Worm (Caenorhabditis elegans) whole organism, late embryonic: ENCODE results near the gene lpr-4.

Experiments
- F13H6.1 ChIP-seq: sonication (generic microtip); optimal IDR thresholded peaks from 2 replicates; lab custom pipeline; 2016; ENCODE audit warnings: missing genetic modification characterization, missing compliant biosample characterization
- T23F11.4 ChIP-seq: fragments of 200-800 bp; sonication (Bioruptor generic); optimal IDR thresholded peaks from 2 replicates; lab custom pipeline; 2018; ENCODE audit warnings: mild to moderate bottlenecking, missing genetic modification characterization, missing compliant biosample characterization
- ahr-1 ChIP-seq: sonication (generic microtip); optimal IDR thresholded peaks from 2 replicates; lab custom pipeline; 2016; ENCODE audit warnings: missing genetic modification characterization, missing compliant biosample characterization
- ama-1 ChIP-seq: fragments of 150-350 bp; optimal IDR thresholded peaks from 2 replicates; lab custom pipeline; 2014
- ceh-14 ChIP-seq: sonication (generic microtip); optimal IDR thresholded peaks from 2 replicates; lab custom pipeline; 2016; ENCODE audit warnings: missing genotype, missing genetic modification characterization, missing compliant biosample characterization
- ceh-18 ChIP-seq: sonication (generic microtip); optimal IDR thresholded peaks from 2 replicates; lab custom pipeline; 2016; ENCODE audit warnings: missing genetic modification characterization, missing compliant biosample characterization
- ceh-30 ChIP-seq: fragments of 150-350 bp; optimal IDR thresholded peaks from 2 replicates; lab custom pipeline; 2014; ENCODE audit warnings: missing biosample characterization, missing genetic modification characterization
- ceh-34 ChIP-seq: sonication (generic microtip); optimal IDR thresholded peaks from 2 replicates; lab custom pipeline; 2016; ENCODE audit warnings: mild to moderate bottlenecking, missing genetic modification characterization, missing compliant biosample characterization
- ceh-6 ChIP-seq: fragments of 200-800 bp; sonication (Bioruptor generic); optimal IDR thresholded peaks from 2 replicates; lab custom pipeline; 2018; ENCODE audit warnings: mild to moderate bottlenecking, missing genetic modification characterization, missing compliant biosample characterization
- che-1 ChIP-seq: sonication (generic microtip); optimal IDR thresholded peaks from 2 replicates; lab custom pipeline; 2016; ENCODE audit warnings: mild to moderate bottlenecking, missing genetic modification characterization, missing compliant biosample characterization
- dve-1 ChIP-seq: sonication (generic microtip); optimal IDR thresholded peaks from 2 replicates; lab custom pipeline; 2017; ENCODE audit warnings: antibody characterized with exemption, mild to moderate bottlenecking, missing genetic modification characterization, missing compliant biosample characterization
- elt-2 ChIP-seq: sonication (generic microtip); optimal IDR thresholded peaks from 2 replicates; lab custom pipeline; 2016; ENCODE audit warnings: missing genetic modification reagents, missing genetic modification characterization, missing compliant biosample characterization
- fkh-10 ChIP-seq: fragments of 150-350 bp; optimal IDR thresholded peaks from 2 replicates; lab custom pipeline; 2014; ENCODE audit warnings: missing biosample characterization, missing genetic modification reagents, missing genetic modification characterization
- fkh-6 ChIP-seq: sonication (generic microtip); optimal IDR thresholded peaks from 2 replicates; lab custom pipeline; 2016; ENCODE audit warnings: missing genetic modification characterization, missing compliant biosample characterization
- hlh-15 ChIP-seq: sonication (generic microtip); optimal IDR thresholded peaks from 2 replicates; lab custom pipeline; 2016; ENCODE audit warnings: missing genetic modification characterization, missing compliant biosample characterization
- hlh-6 ChIP-seq: sonication (generic microtip); optimal IDR thresholded peaks from 2 replicates; lab custom pipeline; 2016; ENCODE audit warnings: missing genotype, missing genetic modification characterization, missing compliant biosample characterization
- hlh-8 ChIP-seq: sonication (generic microtip); optimal IDR thresholded peaks from 2 replicates; lab custom pipeline; 2016; ENCODE audit warnings: missing genotype, missing genetic modification characterization, missing compliant biosample characterization
- madf-2 ChIP-seq: sonication (generic microtip); optimal IDR thresholded peaks from 2 replicates; lab custom pipeline; 2017; ENCODE audit warnings: missing genetic modification characterization, missing compliant biosample characterization
- mec-3 ChIP-seq: sonication (generic microtip); optimal IDR thresholded peaks from 2 replicates; lab custom pipeline; 2016; ENCODE audit warnings: borderline replicate concordance, missing genetic modification characterization, missing compliant biosample characterization
- nfya-1 ChIP-seq: sonication (generic microtip); optimal IDR thresholded peaks from 2 replicates; lab custom pipeline; 2017; ENCODE audit warnings: missing genetic modification characterization, mild to moderate bottlenecking, missing compliant biosample characterization, antibody characterized with exemption, moderate library complexity
- nhr-11 ChIP-seq: fragments of 150-350 bp; optimal IDR thresholded peaks from 2 replicates; lab custom pipeline; 2014; ENCODE audit warnings: missing biosample characterization, missing genetic modification characterization
- nhr-232 ChIP-seq: sonication (generic microtip); optimal IDR thresholded peaks from 2 replicates; lab custom pipeline; 2016; ENCODE audit warnings: missing genetic modification characterization, missing compliant biosample characterization
- odd-2 ChIP-seq: sonication (generic microtip); optimal IDR thresholded peaks from 2 replicates; lab custom pipeline; 2017; ENCODE audit warnings: antibody characterized with exemption, mild to moderate bottlenecking, missing genetic modification characterization, missing compliant biosample characterization
- pax-1 ChIP-seq: fragments of 150-350 bp; optimal IDR thresholded peaks from 2 replicates; lab custom pipeline; 2014; ENCODE audit warnings: missing biosample characterization, missing genetic modification characterization
- pha-2 ChIP-seq: sonication (generic microtip); optimal IDR thresholded peaks from 2 replicates; lab custom pipeline; 2017; ENCODE audit warnings: mild to moderate bottlenecking, missing genetic modification characterization, missing compliant biosample characterization
- pros-1 ChIP-seq: fragments of 150-350 bp; optimal IDR thresholded peaks from 2 replicates; lab custom pipeline; 2014; ENCODE audit warnings: missing biosample characterization, missing genetic modification reagents, missing genetic modification characterization
- ref-2 ChIP-seq: sonication (generic microtip); optimal IDR thresholded peaks from 2 replicates; lab custom pipeline; 2016; ENCODE audit warnings: missing genetic modification characterization, missing compliant biosample characterization
- rnt-1 ChIP-seq: sonication (generic microtip); optimal IDR thresholded peaks from 2 replicates; lab custom pipeline; 2016; ENCODE audit warnings: missing genetic modification characterization, missing compliant biosample characterization
- sdc-2 ChIP-seq: sonication (generic microtip); optimal IDR thresholded peaks from 2 replicates; lab custom pipeline; 2016; ENCODE audit warnings: missing genotype, missing genetic modification characterization, missing compliant biosample characterization
- sox-4 ChIP-seq: sonication (generic microtip); optimal IDR thresholded peaks from 2 replicates; lab custom pipeline; 2017; ENCODE audit warnings: mild to moderate bottlenecking, missing genetic modification characterization, inconsistent platforms, missing compliant biosample characterization
- syd-9 ChIP-seq: sonication (generic microtip); optimal IDR thresholded peaks from 2 replicates; lab custom pipeline; 2016; ENCODE audit warnings: mild to moderate bottlenecking, missing genetic modification characterization, moderate library complexity, missing compliant biosample characterization
- unc-3 ChIP-seq, 2 experiments: fragments of 200-800 bp in 1 of 2; sonication (Bioruptor generic) in 1 of 2; sonication (generic microtip) in 1 of 2; conservative IDR thresholded peaks in 1 of 2; optimal IDR thresholded peaks in 1 of 2; 2 replicates each; pipeline versions ENCODE4 v1.3.6 to Lab custom; 2016 to 2022; ENCODE audit warnings: missing compliant biosample characterization in 2 of 2, missing genetic modification characterization in 2 of 2, missing genetic modification reagents in 1 of 2
- unc-42 ChIP-seq: sonication (generic microtip); optimal IDR thresholded peaks from 2 replicates; lab custom pipeline; 2016; ENCODE audit warnings: missing genotype, missing genetic modification characterization, missing compliant biosample characterization

The lpr-4 gene

ce11 chrX:11036114-11037087 is 28.5 kb upstream of the lpr-4 start:
- TF ChIP-seq odd-2 (no peak), ama-1 (lab: Kevin White, UChicago) (no peak), elt-2 (tag; lab: Kevin White, UChicago) (peak; percentile 78), ref-2 (tag; lab: Kevin White, UChicago) (peak; percentile 50), ceh-6 (GFP tag; lab: Kevin White, UChicago) (no peak), pax-1 (tag; lab: Kevin White, UChicago) (no peak), hlh-15 (tag; lab: Kevin White, UChicago) (no peak), ceh-30 (tag; lab: Kevin White, UChicago) (no peak), ceh-14 (tag; lab: Kevin White, UChicago) (no peak), nfya-1 (tag; lab: Kevin White, UChicago) (peak; percentile 10)

- TF ChIP-seq pros-1 (tag; lab: Kevin White, UChicago) (no peak), ceh-14 (tag; lab: Kevin White, UChicago) (no peak), rnt-1 (tag; lab: Kevin White, UChicago) (no peak), ceh-18 (tag; lab: Kevin White, UChicago) (no peak), F13H6.1 (no peak), sdc-2 (tag; lab: Kevin White, UChicago) (no peak), odd-2 (no peak), nhr-11 (tag; lab: Kevin White, UChicago) (no peak), fkh-10 (GFP tag; lab: Kevin White, UChicago) (no peak), ceh-34 (no peak), fkh-6 (tag; lab: Kevin White, UChicago) (no peak), unc-42 (tag; lab: Kevin White, UChicago) (no peak), dve-1 (tag; lab: Kevin White, UChicago) (no peak), madf-2 (no peak), sox-4 (no peak), che-1 (tag; lab: Kevin White, UChicago) (no peak), nhr-232 (tag; lab: Kevin White, UChicago) (no peak)
- TF ChIP-seq, all 69 proteins: peak for 0
These were observed 26.7 kb upstream of the lpr-4 start for ce11 chrX:11038221-11038620.

- TF ChIP-seq hlh-6 (tag; lab: Kevin White, UChicago) (no peak), ahr-1 (tag; lab: Kevin White, UChicago) (no peak), pha-2 (tag; lab: Kevin White, UChicago) (no peak), unc-3 (GFP tag; conservative IDR thresholded peaks at IDR 0.05; lab: Robert Waterston, UW) (no peak), unc-3 (tag; optimal IDR thresholded peaks at IDR 0.05; lab: Kevin White, UChicago) (no peak), syd-9 (no peak), hlh-8 (tag; lab: Kevin White, UChicago) (no peak), T23F11.4 (no peak), mec-3 (tag; lab: Kevin White, UChicago) (no peak), ceh-14 (tag; lab: Kevin White, UChicago) (no peak)
These were observed 22.1 kb upstream of the lpr-4 start, which contains the start of gene C09F12.3 for ce11 chrX:11042777-11043176. Gene C09F12.3 (minus strand): TSS chrX:11042877.

- TF ChIP-seq F13H6.1: no peak
- TF ChIP-seq elt-2 (tag; lab: Kevin White, UChicago): peak; percentile 59
- TF ChIP-seq, all 69 proteins: peak for 1
These were observed 17.7 kb upstream of the lpr-4 start, which contains the start of gene clc-1 for ce11 chrX:11047183-11047582. Gene clc-1 (plus strand): TSS chrX:11047446.
